Worm (Caenorhabditis elegans) whole organism, L3 larva: ENCODE measurements around the gene eak-4.

Source experiments
- aly-2 ChIP-seq: fragments of 150-350 bp; optimal IDR thresholded peaks from 2 replicates; lab custom pipeline; 2014; ENCODE audit warnings: missing biosample characterization, missing genetic modification characterization
- elt-2 ChIP-seq: sonication (generic microtip); optimal IDR thresholded peaks from 2 replicates; lab custom pipeline; 2016; ENCODE audit warnings: missing genetic modification reagents, mild to moderate bottlenecking, missing genetic modification characterization, missing compliant biosample characterization
- nhr-237 ChIP-seq: fragments of 150-350 bp; optimal IDR thresholded peaks from 2 replicates; lab custom pipeline; 2014; ENCODE audit warnings: missing biosample characterization, missing genetic modification characterization
- nhr-28 ChIP-seq: fragments of 150-350 bp; optimal IDR thresholded peaks from 2 replicates; lab custom pipeline; 2014; ENCODE audit warnings: missing biosample characterization, missing genetic modification characterization
- snpc-4 ChIP-seq: fragments of 150-350 bp; optimal IDR thresholded peaks from 2 replicates; lab custom pipeline; 2014; ENCODE audit warnings: missing biosample characterization, missing genetic modification characterization
- ztf-11 ChIP-seq: fragments of 150-350 bp; optimal IDR thresholded peaks from 2 replicates; lab custom pipeline; 2014; ENCODE audit warnings: missing biosample characterization, missing genetic modification characterization

DNA sequence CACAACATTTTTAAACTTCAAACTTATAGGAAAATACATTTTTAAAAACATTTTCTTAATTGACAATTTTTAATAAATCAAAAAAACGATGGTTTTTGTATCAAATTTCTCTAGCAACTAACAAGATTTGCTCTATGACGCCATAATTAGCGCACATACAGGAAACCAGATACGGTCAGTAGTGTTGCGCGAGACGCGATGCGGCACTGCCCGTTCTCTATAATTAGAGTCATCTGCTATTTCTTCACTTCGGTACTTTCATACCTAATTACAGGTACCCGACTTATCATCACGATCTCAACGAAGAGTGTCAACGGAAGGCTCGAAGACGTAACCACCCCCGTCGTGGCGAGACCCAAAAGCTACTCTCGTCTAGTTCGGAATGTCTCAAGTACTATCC is 19.3 kb upstream of the eak-4 start:
- TF ChIP-seq ztf-11 (tag; lab: Kevin White, UChicago) (no peak), snpc-4 (no peak), aly-2 (no peak), nhr-28 (tag; lab: Kevin White, UChicago) (no peak), nhr-237 (tag; lab: Kevin White, UChicago) (no peak), elt-2 (no peak)
